Fruit fly (Drosophila melanogaster) whole organism, embryonic: ENCODE measurements around the gene CG9044.

Experiments
- Aef1 ChIP-seq: fragments of 200-800 bp; sonication (Bioruptor generic); IDR thresholded peaks from 3 replicates; pipeline ENCODE4 v1.3.6; 2022; ENCODE audit warnings: missing biosample characterization, missing genetic modification characterization
- Bteb2 ChIP-seq: fragments of 200-800 bp; sonication (Bioruptor generic); optimal IDR thresholded peaks from 2 replicates; lab custom pipeline; 2016; ENCODE audit warnings: missing biosample characterization, missing genetic modification characterization
- CG10654 ChIP-seq: fragments of 200-800 bp; sonication (Bioruptor generic); optimal IDR thresholded peaks from 2 replicates; lab custom pipeline; 2016; ENCODE audit warnings: missing biosample characterization, missing genetic modification characterization
- CG11504 ChIP-seq: fragments of 200-800 bp; sonication (Bioruptor generic); optimal IDR thresholded peaks from 3 replicates; lab custom pipeline; 2019; ENCODE audit warnings: missing biosample characterization, mild to moderate bottlenecking, missing genetic modification characterization, moderate library complexity
- CG12104 ChIP-seq: fragments of 200-800 bp; sonication (Bioruptor generic); optimal IDR thresholded peaks from 3 replicates; lab custom pipeline; 2016; ENCODE audit warnings: missing biosample characterization, missing genetic modification characterization
- CG13624 ChIP-seq: fragments of 200-800 bp; sonication (Bioruptor generic); optimal IDR thresholded peaks from 2 replicates; lab custom pipeline; 2016; ENCODE audit warnings: missing biosample characterization, missing genetic modification characterization
- CG13894 ChIP-seq: fragments of 200-800 bp; sonication (Bioruptor generic); optimal IDR thresholded peaks from 3 replicates; lab custom pipeline; 2018; ENCODE audit warnings: missing biosample characterization, mild to moderate bottlenecking, missing genetic modification characterization, moderate library complexity
- CG14050 ChIP-seq: fragments of 200-800 bp; sonication (Bioruptor generic); IDR thresholded peaks from 3 replicates; pipeline ENCODE4 v1.3.6; 2022; ENCODE audit warnings: missing biosample characterization, missing genetic modification characterization
- CG15514 ChIP-seq: fragments of 200-800 bp; sonication (Bioruptor generic); optimal IDR thresholded peaks from 3 replicates; lab custom pipeline; 2017; ENCODE audit warnings: missing biosample characterization, missing genetic modification characterization, mild to moderate bottlenecking, moderate library complexity, missing genetic modification reagents
- CG17186 ChIP-seq: fragments of 200-800 bp; sonication (Bioruptor generic); optimal IDR thresholded peaks from 3 replicates; lab custom pipeline; 2017; ENCODE audit warnings: missing biosample characterization, missing genetic modification reagents, missing genetic modification characterization
- CG2129 ChIP-seq: fragments of 200-800 bp; sonication (Bioruptor generic); IDR thresholded peaks from 2 replicates; pipeline ENCODE4 v1.3.6; 2022; ENCODE audit warnings: missing biosample characterization, missing genetic modification characterization; ENCODE audit not compliant: partially characterized antibody
- CG2889 ChIP-seq: fragments of 200-800 bp; sonication (Bioruptor generic); IDR thresholded peaks from 3 replicates; pipeline ENCODE4 v1.3.6; 2022; ENCODE audit warnings: missing biosample characterization, missing genetic modification characterization
- CG3163 ChIP-seq: fragments of 200-800 bp; sonication (Bioruptor generic); optimal IDR thresholded peaks from 3 replicates; lab custom pipeline; 2016; ENCODE audit warnings: missing biosample characterization, missing genetic modification characterization
- CG3847 ChIP-seq: fragments of 200-800 bp; sonication (Bioruptor generic); IDR thresholded peaks from 2 replicates; pipeline ENCODE4 v1.3.6; 2022; ENCODE audit warnings: missing biosample characterization, missing genetic modification characterization
- CG7556 ChIP-seq: fragments of 200-800 bp; sonication (Bioruptor generic); optimal IDR thresholded peaks from 2 replicates; lab custom pipeline; 2017; ENCODE audit warnings: missing biosample characterization, mild to moderate bottlenecking, missing genetic modification characterization
- CG7987 ChIP-seq: fragments of 200-800 bp; sonication (Bioruptor generic); optimal IDR thresholded peaks from 2 replicates; lab custom pipeline; 2018; ENCODE audit warnings: missing biosample characterization, mild to moderate bottlenecking, missing genetic modification characterization, moderate library complexity
- CG9817 ChIP-seq: fragments of 200-800 bp; sonication (Bioruptor generic); optimal IDR thresholded peaks from 2 replicates; lab custom pipeline; 2018; ENCODE audit warnings: missing biosample characterization, mild to moderate bottlenecking, missing genetic modification characterization, moderate library complexity
- CHES-1-like ChIP-seq: fragments of 200-800 bp; sonication (Bioruptor generic); optimal IDR thresholded peaks from 2 replicates; lab custom pipeline; 2016; ENCODE audit warnings: missing biosample characterization, missing genetic modification characterization
- Dad ChIP-seq: fragments of 200-800 bp; sonication (Bioruptor generic); optimal IDR thresholded peaks from 3 replicates; lab custom pipeline; 2016; ENCODE audit warnings: missing biosample characterization, missing genetic modification characterization
- Deaf1 ChIP-seq: fragments of 200-800 bp; optimal IDR thresholded peaks from 3 replicates; lab custom pipeline; 2019; ENCODE audit warnings: missing biosample characterization, mild to moderate bottlenecking, missing genetic modification characterization, moderate library complexity
- Dip3 ChIP-seq: fragments of 200-800 bp; sonication (Bioruptor generic); optimal IDR thresholded peaks from 3 replicates; lab custom pipeline; 2016; ENCODE audit warnings: missing biosample characterization, missing genetic modification characterization
- Elba2 ChIP-seq: fragments of 200-800 bp; sonication (Bioruptor generic); optimal IDR thresholded peaks from 3 replicates; lab custom pipeline; 2016; ENCODE audit warnings: missing biosample characterization, missing genetic modification characterization
- HHEX ChIP-seq: fragments of 200-800 bp; sonication (Bioruptor generic); optimal IDR thresholded peaks from 3 replicates; lab custom pipeline; 2017; ENCODE audit warnings: missing biosample characterization, mild to moderate bottlenecking, missing genetic modification characterization, missing genetic modification reagents
- HLH54F ChIP-seq: fragments of 200-800 bp; sonication (Bioruptor generic); optimal IDR thresholded peaks from 3 replicates; lab custom pipeline; 2016; ENCODE audit warnings: missing biosample characterization, missing genetic modification characterization
- Hr51 ChIP-seq, 2 experiments: fragments of 200-800 bp; sonication (Bioruptor generic); optimal IDR thresholded peaks; 2 replicates in 1 of 2; 3 replicates in 1 of 2; lab custom pipeline; 2016 to 2018; ENCODE audit warnings: missing biosample characterization in 2 of 2, missing genetic modification characterization in 2 of 2, mild to moderate bottlenecking in 1 of 2, moderate library complexity in 1 of 2
- Med ChIP-seq: fragments of 200-800 bp; sonication (Bioruptor generic); peaks from one replicate; lab custom pipeline; 2016; ENCODE audit warnings: missing biosample characterization, missing genetic modification characterization, mild to moderate bottlenecking, inconsistent platforms, moderate library complexity
- Meics ChIP-seq: fragments of 200-800 bp; sonication (Bioruptor generic); optimal IDR thresholded peaks from 2 replicates; lab custom pipeline; 2017; ENCODE audit warnings: missing biosample characterization, mild to moderate bottlenecking, missing genetic modification characterization
- Mes4 ChIP-seq: fragments of 200-800 bp; sonication (Bioruptor generic); optimal IDR thresholded peaks from 2 replicates; lab custom pipeline; 2016; ENCODE audit warnings: missing biosample characterization, missing genetic modification characterization
- Side ChIP-seq: fragments of 200-800 bp; sonication (Bioruptor generic); optimal IDR thresholded peaks from 2 replicates; lab custom pipeline; 2016; ENCODE audit warnings: missing biosample characterization, missing genetic modification characterization
- ac ChIP-seq: fragments of 200-800 bp; sonication (Bioruptor generic); optimal IDR thresholded peaks from 3 replicates; lab custom pipeline; 2017; ENCODE audit warnings: missing biosample characterization, mild to moderate bottlenecking, missing genetic modification characterization
- bigmax ChIP-seq: fragments of 200-800 bp; sonication (Bioruptor generic); optimal IDR thresholded peaks from 2 replicates; lab custom pipeline; 2018; ENCODE audit warnings: missing biosample characterization, mild to moderate bottlenecking, missing genetic modification characterization
- btn ChIP-seq: fragments of 200-800 bp; sonication (Bioruptor generic); optimal IDR thresholded peaks from 2 replicates; lab custom pipeline; 2016; ENCODE audit warnings: missing biosample characterization, missing genetic modification characterization
- exex ChIP-seq: fragments of 200-800 bp; sonication (Bioruptor generic); optimal IDR thresholded peaks from 4 replicates; lab custom pipeline; 2018; ENCODE audit warnings: missing biosample characterization, mild to moderate bottlenecking, missing genetic modification characterization, moderate library complexity
- fu2 ChIP-seq: fragments of 200-800 bp; sonication (Bioruptor generic); optimal IDR thresholded peaks from 2 replicates; lab custom pipeline; 2016; ENCODE audit warnings: missing biosample characterization, missing genetic modification characterization
- grn ChIP-seq: fragments of 200-800 bp; sonication (Bioruptor generic); optimal IDR thresholded peaks from 3 replicates; lab custom pipeline; 2017; ENCODE audit warnings: missing biosample characterization, missing genetic modification characterization
- hkb ChIP-seq, 2 experiments: fragments of 200-800 bp in 1 of 2; fragments of >200 bp in 1 of 2; sonication (Bioruptor generic) in 1 of 2; IDR thresholded peaks in 1 of 2; optimal IDR thresholded peaks in 1 of 2; 2 replicates each; pipeline versions ENCODE4 v1.3.6 to Lab custom; 2017 to 2022; ENCODE audit warnings: missing biosample characterization in 1 of 2, missing genetic modification characterization in 1 of 2
- insv ChIP-seq, 2 experiments: fragments of 200-800 bp; sonication (Bioruptor generic); optimal IDR thresholded peaks; 3 replicates each; lab custom pipeline; 2016 to 2018; ENCODE audit warnings: missing biosample characterization in 2 of 2, missing genetic modification characterization in 2 of 2
- jing ChIP-seq: fragments of 200-800 bp; sonication (Bioruptor generic); optimal IDR thresholded peaks from 2 replicates; lab custom pipeline; 2018; ENCODE audit warnings: missing biosample characterization, mild to moderate bottlenecking, missing genetic modification characterization
- lab ChIP-seq: fragments of 200-800 bp; sonication (Bioruptor generic); optimal IDR thresholded peaks from 3 replicates; lab custom pipeline; 2017; ENCODE audit warnings: missing biosample characterization, missing genetic modification characterization, mild to moderate bottlenecking, moderate library complexity, missing genetic modification reagents
- onecut ChIP-seq: fragments of 200-800 bp; sonication (Bioruptor generic); IDR thresholded peaks from 2 replicates; pipeline ENCODE4 v1.3.6; 2022; ENCODE audit warnings: missing biosample characterization, missing genetic modification characterization
- pfk ChIP-seq: fragments of 200-800 bp; sonication (Bioruptor generic); optimal IDR thresholded peaks from 2 replicates; lab custom pipeline; 2018; ENCODE audit warnings: missing biosample characterization, mild to moderate bottlenecking, missing genetic modification characterization, moderate library complexity
- pho ChIP-seq: fragments of 200-800 bp; sonication (Bioruptor generic); optimal IDR thresholded peaks from 2 replicates; lab custom pipeline; 2016; ENCODE audit warnings: missing biosample characterization, missing genetic modification characterization
- sens ChIP-seq: fragments of 200-800 bp; sonication (Bioruptor generic); peaks from one replicate; lab custom pipeline; 2016; ENCODE audit warnings: missing biosample characterization, missing genetic modification characterization
- sisA ChIP-seq: fragments of 200-800 bp; sonication (Bioruptor generic); IDR thresholded peaks from 2 replicates; pipeline ENCODE4 v1.3.6; 2022; ENCODE audit warnings: missing biosample characterization, missing genetic modification characterization
- slbo ChIP-seq: fragments of 200-800 bp; sonication (Bioruptor generic); IDR thresholded peaks from 2 replicates; pipeline ENCODE4 v1.3.6; 2022; ENCODE audit warnings: missing biosample characterization, missing genetic modification characterization
- stc ChIP-seq: fragments of 200-800 bp; sonication (Bioruptor generic); IDR thresholded peaks from 2 replicates; pipeline ENCODE4 v1.3.6; 2022; ENCODE audit warnings: missing biosample characterization, missing genetic modification characterization
- sug ChIP-seq: fragments of 200-800 bp; optimal IDR thresholded peaks from 2 replicates; lab custom pipeline; 2019; ENCODE audit warnings: missing biosample characterization, mild to moderate bottlenecking, missing genetic modification characterization, moderate library complexity
- twi ChIP-seq: fragments of 200-800 bp; optimal IDR thresholded peaks from 2 replicates; lab custom pipeline; 2019; ENCODE audit warnings: missing biosample characterization, mild to moderate bottlenecking, missing genetic modification characterization, moderate library complexity
- wek ChIP-seq: fragments of 200-800 bp; sonication (Bioruptor generic); optimal IDR thresholded peaks from 3 replicates; lab custom pipeline; 2018; ENCODE audit warnings: missing biosample characterization, mild to moderate bottlenecking, missing genetic modification characterization, moderate library complexity
- zfh2 ChIP-seq: fragments of 200-800 bp; sonication (Bioruptor generic); optimal IDR thresholded peaks from 2 replicates; lab custom pipeline; 2016; ENCODE audit warnings: missing biosample characterization, missing genetic modification characterization

Gene CG9044

DNA sequence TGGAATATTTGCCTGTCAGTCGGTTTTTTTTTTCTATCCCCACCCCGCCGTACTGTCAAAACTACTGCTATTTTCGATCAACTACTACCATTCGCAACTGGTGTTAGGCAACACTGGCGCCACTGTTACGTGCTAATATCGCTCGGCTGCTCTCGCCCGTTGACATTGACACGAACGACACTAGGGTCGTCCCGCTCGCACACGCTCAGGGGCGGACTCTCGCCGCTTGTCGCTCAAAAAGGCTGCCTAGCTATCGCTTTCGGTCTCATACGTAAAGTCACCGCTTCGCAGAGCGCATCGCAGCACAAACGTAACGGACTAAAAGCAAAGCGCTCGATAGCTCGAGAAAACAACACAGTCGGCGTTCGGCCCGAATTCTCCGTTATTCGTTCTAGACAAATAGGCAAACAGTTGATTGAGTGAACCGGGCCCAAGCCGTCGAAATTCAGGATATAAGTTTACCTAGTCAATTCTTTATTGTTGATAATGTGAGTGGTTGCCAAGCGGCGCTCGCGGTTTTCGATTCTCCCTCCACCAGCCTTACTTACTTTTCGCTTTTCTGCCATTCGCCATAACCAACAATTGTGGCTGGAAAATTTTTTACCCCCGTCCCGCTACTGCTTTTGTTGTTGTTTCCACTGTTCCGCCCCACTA lies 33.2 kb downstream of the CG9044 start (continued):
- TF ChIP-seq CG11504 = peak; percentile 33
- peak; percentile 14 for TF ChIP-seq CG15514 (GFP tag; lab: Kevin White, UChicago)
- peak; percentile 33 for TF ChIP-seq Side (GFP tag; lab: Kevin White, UChicago)
- TF ChIP-seq Meics (GFP tag; lab: Kevin White, UChicago) = peak; percentile 29
- TF ChIP-seq sisA = no peak
- peak; percentile 24 for TF ChIP-seq zfh2 (GFP tag; lab: Kevin White, UChicago)
- no peak for TF ChIP-seq Bteb2
- peak; percentile 38 for TF ChIP-seq pho (GFP tag; lab: Kevin White, UChicago)
- peak; percentile 39 for TF ChIP-seq lab (GFP tag; lab: Kevin White, UChicago)
- no peak for TF ChIP-seq btn
- TF ChIP-seq insv (GFP tag; optimal IDR thresholded peaks at IDR 0.05; lab: Kevin White, UChicago) = peak in 1 of 2 experiments; percentile 62
- TF ChIP-seq onecut (GFP tag; lab: Robert Waterston, UW) = peak; percentile 56
- TF ChIP-seq Aef1 = no peak
- peak; percentile 15 for TF ChIP-seq twi (tag; lab: Kevin White, UChicago)
- TF ChIP-seq CG3163 (GFP tag; lab: Kevin White, UChicago) = peak; percentile 43
- TF ChIP-seq pfk (GFP tag; lab: Kevin White, UChicago) = peak; percentile 34
- TF ChIP-seq bigmax = peak; percentile 55
- no peak for TF ChIP-seq CG3847 (GFP tag; lab: Robert Waterston, UW)
- TF ChIP-seq wek (GFP tag; lab: Kevin White, UChicago) = peak; percentile 24
- peak; percentile 92 for TF ChIP-seq Med (GFP tag; lab: Kevin White, UChicago)
- TF ChIP-seq Hr51 (GFP tag; optimal IDR thresholded peaks at IDR 0.05; lab: Kevin White, UChicago) = peak in 1 of 2 experiments; percentile 23
- TF ChIP-seq CG2889 (GFP tag; lab: Robert Waterston, UW) = no peak
- TF ChIP-seq slbo = no peak
- TF ChIP-seq CHES-1-like (GFP tag; lab: Kevin White, UChicago) = peak; percentile 56
- peak; percentile 69 for TF ChIP-seq Dip3 (GFP tag; lab: Kevin White, UChicago)
- TF ChIP-seq hkb (optimal IDR thresholded peaks at IDR 0.05; lab: Kevin White, UChicago) = no peak
- TF ChIP-seq hkb (GFP tag; IDR thresholded peaks at IDR 0.05; lab: Robert Waterston, UW) = no peak
- TF ChIP-seq CG12104 (GFP tag; lab: Kevin White, UChicago) = no peak
- TF ChIP-seq jing (GFP tag; lab: Kevin White, UChicago) = no peak
- peak; percentile 26 for TF ChIP-seq Dad (GFP tag; lab: Kevin White, UChicago)
- TF ChIP-seq grn (GFP tag; lab: Kevin White, UChicago) = peak; percentile 36
- TF ChIP-seq stc = no peak
- no peak for TF ChIP-seq CG10654
- no peak for TF ChIP-seq Elba2 (GFP tag; lab: Kevin White, UChicago)
- peak; percentile 38 for TF ChIP-seq CG9817
- TF ChIP-seq CG7987 (GFP tag; lab: Kevin White, UChicago) = peak; percentile 54
- TF ChIP-seq Mes4 (GFP tag; lab: Kevin White, UChicago) = peak; percentile 23
- no peak for TF ChIP-seq CG14050
- peak; percentile 72 for TF ChIP-seq Deaf1 (tag; lab: Kevin White, UChicago)
- TF ChIP-seq exex (tag; lab: Kevin White, UChicago) = peak; percentile 4
- no peak for TF ChIP-seq HHEX
- TF ChIP-seq sens (GFP tag; lab: Kevin White, UChicago) = peak; percentile 60
- TF ChIP-seq sug = peak; percentile 75
- TF ChIP-seq CG7556 (GFP tag; lab: Kevin White, UChicago) = peak; percentile 12
- peak; percentile 26 for TF ChIP-seq fu2 (GFP tag; lab: Kevin White, UChicago)
- TF ChIP-seq CG17186 (GFP tag; lab: Kevin White, UChicago) = peak; percentile 16
- TF ChIP-seq CG13624 (GFP tag; lab: Kevin White, UChicago) = peak; percentile 53
- peak; percentile 10 for TF ChIP-seq HLH54F (GFP tag; lab: Kevin White, UChicago)
- peak; percentile 68 for TF ChIP-seq CG13894 (tag; lab: Kevin White, UChicago)
- TF ChIP-seq ac = peak; percentile 29
- no peak for TF ChIP-seq CG2129 (GFP tag; lab: Robert Waterston, UW)
